Worm (Caenorhabditis elegans): Measurements from ENCODE around the gene fbxc-22.

DNA sequence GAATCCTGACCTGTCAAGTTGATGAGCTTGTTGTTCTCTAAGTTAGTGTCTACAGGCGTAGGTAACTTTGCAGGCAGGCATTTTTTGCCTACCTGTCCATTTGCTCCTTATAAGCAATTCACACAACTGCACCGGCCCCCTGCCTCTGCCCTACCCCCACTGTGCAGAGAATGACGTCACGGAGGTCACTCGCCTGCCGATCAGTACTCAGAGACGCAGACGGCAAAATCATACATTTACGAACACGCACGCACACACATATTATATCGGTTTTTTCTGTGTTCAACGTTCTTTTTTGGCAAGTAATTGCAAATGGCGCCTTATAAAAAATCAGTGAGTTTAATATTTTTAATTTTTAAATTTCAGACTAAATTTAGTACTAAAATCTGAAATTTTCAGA, 27.4 kb downstream of the fbxc-22 start, which contains the start of gene duxl-1:
- peak; percentile 18 for TF ChIP-seq mep-1 (tag; optimal IDR thresholded peaks at IDR 0.05)
- no peak for TF ChIP-seq blmp-1 (tag; optimal IDR thresholded peaks at IDR 0.05)
- no peak for TF ChIP-seq ceh-90 (tag; optimal IDR thresholded peaks at IDR 0.05)
- TF ChIP-seq lin-13 (GFP tag; optimal IDR thresholded peaks at IDR 0.05): no peak
- TF ChIP-seq nhr-76 (tag; optimal IDR thresholded peaks at IDR 0.05): no peak
- TF ChIP-seq fos-1 (tag; optimal IDR thresholded peaks at IDR 0.05): no peak
- TF ChIP-seq dsc-1 (tag; optimal IDR thresholded peaks at IDR 0.05): no peak

Measured in whole organism, L1 larva.